Worm (Caenorhabditis elegans) whole organism, young adult: ENCODE data around the gene C09G1.2.

Source experiments
- F49E8.2 ChIP-seq: sonication (generic microtip); optimal IDR thresholded peaks from 3 replicates; lab custom pipeline; 2017; ENCODE audit warnings: missing genetic modification characterization, mild to moderate bottlenecking, missing compliant biosample characterization, antibody characterized with exemption, moderate library complexity; ENCODE audit not compliant: insufficient read depth
- nhr-90 ChIP-seq: sonication (generic microtip); optimal IDR thresholded peaks from 2 replicates; lab custom pipeline; 2016; ENCODE audit warnings: missing genotype, mild to moderate bottlenecking, missing genetic modification characterization, missing compliant biosample characterization
- pha-4 ChIP-seq: fragments of 150-350 bp; sonication (generic microtip); optimal IDR thresholded peaks from 2 replicates; lab custom pipeline; 2014; ENCODE audit warnings: missing biosample characterization, missing genetic modification reagents, missing genetic modification characterization

DNA sequence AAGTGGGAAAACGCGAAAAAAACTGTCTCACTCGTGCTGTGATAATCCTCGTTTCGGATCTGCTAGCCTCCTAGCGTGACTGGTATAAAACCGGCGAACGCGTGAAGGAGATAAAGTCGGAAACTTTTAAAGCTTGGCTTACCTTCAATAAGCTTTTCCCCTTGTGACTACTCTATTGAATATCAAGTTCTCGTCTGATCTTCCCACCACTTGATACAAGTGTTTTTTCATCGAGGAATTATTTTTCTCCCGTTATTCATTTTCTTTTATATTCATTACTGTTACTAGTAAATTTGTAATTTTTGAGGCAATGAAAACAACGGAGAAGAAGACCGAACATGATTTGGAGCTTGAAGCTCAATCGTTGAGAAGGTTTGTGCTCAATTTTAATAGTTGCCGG is 31.3 kb downstream of the C09G1.2 start, which contains the start of gene col-186:
- TF ChIP-seq nhr-90 (tag; lab: Kevin White, UChicago) (no peak), F49E8.2 (tag; lab: Kevin White, UChicago) (no peak), pha-4 (no peak)
